Fruit fly (Drosophila melanogaster) whole organism, embryonic: ENCODE results near the gene Upf1.

Source experiments
- Abd-B ChIP-seq: fragments of 200-800 bp; sonication (Bioruptor generic); optimal IDR thresholded peaks from 2 replicates; lab custom pipeline; 2018; ENCODE audit warnings: missing biosample characterization, mild to moderate bottlenecking, missing genetic modification characterization, moderate library complexity
- Bdp1 ChIP-seq: fragments of 200-800 bp; sonication (Bioruptor generic); optimal IDR thresholded peaks from 3 replicates; lab custom pipeline; 2016; ENCODE audit warnings: missing biosample characterization, missing genetic modification characterization
- CG1024 ChIP-seq: fragments of 200-800 bp; sonication (Bioruptor generic); IDR thresholded peaks from 2 replicates; pipeline ENCODE4 v1.3.6; 2022; ENCODE audit warnings: missing biosample characterization, missing genetic modification characterization
- CG10366 ChIP-seq: fragments of 200-800 bp; sonication (Bioruptor generic); IDR thresholded peaks from 2 replicates; pipeline ENCODE4 v1.3.6; 2022; ENCODE audit warnings: missing biosample characterization, missing genetic modification characterization
- CG11085 ChIP-seq: fragments of 200-800 bp; sonication (Bioruptor generic); IDR thresholded peaks from 2 replicates; pipeline ENCODE4 v1.3.6; 2022; ENCODE audit warnings: missing biosample characterization, missing genetic modification characterization
- CG11560 ChIP-seq: fragments of 200-800 bp; sonication (Bioruptor generic); IDR thresholded peaks from 3 replicates; pipeline ENCODE4 v1.3.6; 2022; ENCODE audit warnings: missing biosample characterization, missing genetic modification characterization
- CG13123 ChIP-seq: fragments of 200-800 bp; sonication (Bioruptor generic); optimal IDR thresholded peaks from 2 replicates; lab custom pipeline; 2016; ENCODE audit warnings: missing biosample characterization, missing genetic modification characterization
- CG13624 ChIP-seq: fragments of 200-800 bp; sonication (Bioruptor generic); optimal IDR thresholded peaks from 2 replicates; lab custom pipeline; 2016; ENCODE audit warnings: missing biosample characterization, missing genetic modification characterization
- CG16863 ChIP-seq: fragments of 200-800 bp; sonication (Bioruptor generic); optimal IDR thresholded peaks from 3 replicates; lab custom pipeline; 2016; ENCODE audit warnings: missing biosample characterization, missing genetic modification characterization
- CG2199 ChIP-seq: fragments of 200-800 bp; sonication (Bioruptor generic); IDR thresholded peaks from 3 replicates; pipeline ENCODE4 v1.3.6; 2022; ENCODE audit warnings: missing biosample characterization, missing genetic modification characterization
- CG2889 ChIP-seq: fragments of 200-800 bp; sonication (Bioruptor generic); IDR thresholded peaks from 3 replicates; pipeline ENCODE4 v1.3.6; 2022; ENCODE audit warnings: missing biosample characterization, missing genetic modification characterization
- CG30431 ChIP-seq: fragments of 200-800 bp; sonication (Bioruptor generic); optimal IDR thresholded peaks from 2 replicates; lab custom pipeline; 2017; ENCODE audit warnings: missing biosample characterization, missing genetic modification characterization
- CG32767 ChIP-seq: fragments of 200-800 bp; sonication (Bioruptor generic); IDR thresholded peaks from 2 replicates; pipeline ENCODE4 v1.3.6; 2022; ENCODE audit warnings: missing biosample characterization, missing genetic modification characterization
- CG3281 ChIP-seq: fragments of 200-800 bp; sonication (Bioruptor generic); optimal IDR thresholded peaks from 3 replicates; lab custom pipeline; 2017; ENCODE audit warnings: missing biosample characterization, mild to moderate bottlenecking, missing genetic modification characterization
- CG33213 ChIP-seq: fragments of 200-800 bp; sonication (Bioruptor generic); optimal IDR thresholded peaks from 3 replicates; lab custom pipeline; 2016; ENCODE audit warnings: missing biosample characterization, missing genetic modification characterization
- CG3847 ChIP-seq: fragments of 200-800 bp; sonication (Bioruptor generic); IDR thresholded peaks from 2 replicates; pipeline ENCODE4 v1.3.6; 2022; ENCODE audit warnings: missing biosample characterization, missing genetic modification characterization
- CG4282 ChIP-seq: fragments of 200-800 bp; sonication (Bioruptor generic); optimal IDR thresholded peaks from 2 replicates; lab custom pipeline; 2016; ENCODE audit warnings: missing biosample characterization, missing genetic modification characterization
- CG6654 ChIP-seq: fragments of 200-800 bp; sonication (Bioruptor generic); optimal IDR thresholded peaks from 2 replicates; lab custom pipeline; 2017; ENCODE audit warnings: missing biosample characterization, mild to moderate bottlenecking, missing genetic modification characterization
- CG6813 ChIP-seq: fragments of 200-800 bp; sonication (Bioruptor generic); optimal IDR thresholded peaks from 2 replicates; lab custom pipeline; 2017; ENCODE audit warnings: missing biosample characterization, missing genetic modification characterization, mild to moderate bottlenecking, moderate library complexity, missing genetic modification reagents
- CG7271 ChIP-seq: fragments of 200-800 bp; sonication (Bioruptor generic); optimal IDR thresholded peaks from 2 replicates; lab custom pipeline; 2018; ENCODE audit warnings: missing biosample characterization, mild to moderate bottlenecking, missing genetic modification characterization, moderate library complexity
- CG8765 ChIP-seq: fragments of 200-800 bp; sonication (Bioruptor generic); IDR thresholded peaks from 2 replicates; pipeline ENCODE4 v1.3.6; 2022; ENCODE audit warnings: missing biosample characterization, missing genetic modification characterization
- CG9817 ChIP-seq: fragments of 200-800 bp; sonication (Bioruptor generic); optimal IDR thresholded peaks from 2 replicates; lab custom pipeline; 2018; ENCODE audit warnings: missing biosample characterization, mild to moderate bottlenecking, missing genetic modification characterization, moderate library complexity
- CG9932 ChIP-seq: fragments of 200-800 bp; sonication (Bioruptor generic); IDR thresholded peaks from 2 replicates; pipeline ENCODE4 v1.3.6; 2022; ENCODE audit warnings: missing biosample characterization, missing genetic modification characterization
- Dfd ChIP-seq, 2 experiments: fragments of >200 bp; optimal IDR thresholded peaks; 2 replicates each; lab custom pipeline; 2017; ENCODE audit warnings: missing biosample characterization in 2 of 2, missing genetic modification characterization in 2 of 2
- Fer3 ChIP-seq: fragments of 200-800 bp; sonication (Bioruptor generic); optimal IDR thresholded peaks from 2 replicates; lab custom pipeline; 2018; ENCODE audit warnings: missing biosample characterization, mild to moderate bottlenecking, missing genetic modification characterization, moderate library complexity
- Hand ChIP-seq: fragments of 200-800 bp; sonication (Bioruptor generic); optimal IDR thresholded peaks from 2 replicates; lab custom pipeline; 2017; ENCODE audit warnings: mild to moderate bottlenecking, missing biosample characterization, missing genetic modification reagents, missing genetic modification characterization
- HmgZ ChIP-seq: fragments of 200-800 bp; sonication (Bioruptor generic); optimal IDR thresholded peaks from 2 replicates; lab custom pipeline; 2018; ENCODE audit warnings: missing biosample characterization, mild to moderate bottlenecking, missing genetic modification characterization
- Hr78 ChIP-seq, 2 experiments: fragments of 200-800 bp in 1 of 2; fragments of >200 bp in 1 of 2; sonication (Bioruptor generic) in 1 of 2; optimal IDR thresholded peaks; 2 replicates each; lab custom pipeline; 2017 to 2019; ENCODE audit warnings: missing biosample characterization in 2 of 2, missing genetic modification characterization in 2 of 2, mild to moderate bottlenecking in 1 of 2, moderate library complexity in 1 of 2
- Jarid2 ChIP-seq: fragments of 200-800 bp; sonication (Bioruptor generic); optimal IDR thresholded peaks from 3 replicates; lab custom pipeline; 2017; ENCODE audit warnings: mild to moderate bottlenecking, missing biosample characterization, missing genetic modification reagents, missing genetic modification characterization
- Lhr ChIP-seq: fragments of 200-800 bp; sonication (Bioruptor generic); optimal IDR thresholded peaks from 3 replicates; lab custom pipeline; 2017; ENCODE audit warnings: mild to moderate bottlenecking, missing biosample characterization, missing genetic modification reagents, missing genetic modification characterization
- Myb ChIP-seq: fragments of 200-800 bp; sonication (Bioruptor generic); optimal IDR thresholded peaks from 2 replicates; lab custom pipeline; 2016; ENCODE audit warnings: missing biosample characterization, missing genetic modification characterization
- Oli ChIP-seq: fragments of 200-800 bp; sonication (Bioruptor generic); optimal IDR thresholded peaks from 2 replicates; lab custom pipeline; 2018; ENCODE audit warnings: missing biosample characterization, mild to moderate bottlenecking, missing genetic modification characterization, moderate library complexity
- PHDP ChIP-seq: fragments of 200-800 bp; sonication (Bioruptor generic); optimal IDR thresholded peaks from 3 replicates; lab custom pipeline; 2018; ENCODE audit warnings: missing biosample characterization, mild to moderate bottlenecking, missing genetic modification characterization, moderate library complexity
- Pdp1 ChIP-seq, 2 experiments: fragments of 200-800 bp; sonication (Bioruptor generic); optimal IDR thresholded peaks; 3 replicates each; lab custom pipeline; 2016; ENCODE audit warnings: missing biosample characterization in 2 of 2, missing genetic modification characterization in 2 of 2, mild to moderate bottlenecking in 1 of 2, moderate library complexity in 1 of 2
- Ssrp ChIP-seq: fragments of 200-800 bp; sonication (Bioruptor generic); optimal IDR thresholded peaks from 2 replicates; lab custom pipeline; 2018; ENCODE audit warnings: missing biosample characterization, mild to moderate bottlenecking, missing genetic modification characterization, moderate library complexity
- Taf1 ChIP-seq: fragments of 200-800 bp; sonication (Bioruptor generic); IDR thresholded peaks from 2 replicates; pipeline ENCODE4 v1.3.6; 2022; ENCODE audit warnings: missing biosample characterization, missing genetic modification characterization
- aop ChIP-seq: fragments of 200-800 bp; sonication (Bioruptor generic); IDR thresholded peaks from 2 replicates; pipeline ENCODE4 v1.3.6; 2022; ENCODE audit warnings: missing biosample characterization, missing genetic modification characterization
- bcd ChIP-seq: fragments of 200-800 bp; sonication (Bioruptor generic); optimal IDR thresholded peaks from 2 replicates; lab custom pipeline; 2017; ENCODE audit warnings: missing biosample characterization, mild to moderate bottlenecking, missing genetic modification characterization
- dan ChIP-seq: fragments of 200-800 bp; sonication (Bioruptor generic); IDR thresholded peaks from 2 replicates; pipeline ENCODE4 v1.3.6; 2022; ENCODE audit warnings: missing biosample characterization, missing genetic modification characterization
- dmrt11E ChIP-seq: fragments of 200-800 bp; sonication (Bioruptor generic); optimal IDR thresholded peaks from 3 replicates; lab custom pipeline; 2018; ENCODE audit warnings: missing biosample characterization, mild to moderate bottlenecking, missing genetic modification characterization, moderate library complexity
- ham ChIP-seq: fragments of 200-800 bp; sonication (Bioruptor generic); IDR thresholded peaks from 2 replicates; pipeline ENCODE4 v1.3.6; 2022; ENCODE audit warnings: missing biosample characterization, missing genetic modification characterization
- inv ChIP-seq: fragments of 200-800 bp; sonication (Bioruptor generic); IDR thresholded peaks from 2 replicates; pipeline ENCODE4 v1.3.6; 2022; ENCODE audit warnings: missing biosample characterization, missing genetic modification characterization; ENCODE audit not compliant: partially characterized antibody
- jigr1 ChIP-seq: fragments of 200-800 bp; sonication (Bioruptor generic); IDR thresholded peaks from 3 replicates; pipeline ENCODE4 v1.3.6; 2022; ENCODE audit warnings: missing biosample characterization, missing genetic modification characterization
- lbe ChIP-seq: fragments of 200-800 bp; sonication (Bioruptor generic); optimal IDR thresholded peaks from 2 replicates; lab custom pipeline; 2016; ENCODE audit warnings: missing biosample characterization, mild to moderate bottlenecking, missing genetic modification characterization
- onecut ChIP-seq: fragments of 200-800 bp; sonication (Bioruptor generic); IDR thresholded peaks from 2 replicates; pipeline ENCODE4 v1.3.6; 2022; ENCODE audit warnings: missing biosample characterization, missing genetic modification characterization
- pan ChIP-seq, 4 experiments: fragments of >200 bp in 3 of 4; fragments of 200-800 bp in 1 of 4; sonication (Bioruptor generic) in 1 of 4; optimal IDR thresholded peaks in 3 of 4; IDR thresholded peaks in 1 of 4; 2 replicates each; pipeline versions ENCODE4 v1.3.6 to Lab custom; 2017 to 2022; ENCODE audit warnings: missing biosample characterization in 2 of 4, missing genetic modification characterization in 2 of 4, mixed read lengths in 1 of 4
- sim ChIP-seq: fragments of 200-800 bp; sonication (Bioruptor generic); IDR thresholded peaks from 2 replicates; pipeline ENCODE4 v1.3.6; 2022; ENCODE audit warnings: missing biosample characterization, missing genetic modification characterization
- sna ChIP-seq: fragments of 200-800 bp; sonication (Bioruptor generic); IDR thresholded peaks from 2 replicates; pipeline ENCODE4 v1.3.6; 2022; ENCODE audit warnings: missing biosample characterization, missing genetic modification characterization; ENCODE audit not compliant: partially characterized antibody
- toy ChIP-seq: fragments of 200-800 bp; sonication (Bioruptor generic); IDR thresholded peaks from 2 replicates; pipeline ENCODE4 v1.3.6; 2022; ENCODE audit warnings: missing biosample characterization, missing genetic modification characterization
- wdn ChIP-seq: fragments of 200-800 bp; sonication (Bioruptor generic); IDR thresholded peaks from 2 replicates; pipeline ENCODE4 v1.3.6; 2022; ENCODE audit warnings: missing biosample characterization, missing genetic modification characterization
- z ChIP-seq: fragments of 200-800 bp; sonication (Bioruptor generic); IDR thresholded peaks from 3 replicates; pipeline ENCODE4 v1.3.6; 2022; ENCODE audit warnings: missing biosample characterization, missing genetic modification characterization

Upf1 gene

dm6 chrX:11885356-11885755, 19.8 kb downstream of the Upf1 start (continued):
- TF ChIP-seq CG1024 (GFP tag; lab: Robert Waterston, UW) (no peak), HmgZ (tag; lab: Kevin White, UChicago) (no peak), Myb (GFP tag; lab: Kevin White, UChicago) (no peak), CG3847 (peak; percentile 48), CG6654 (GFP tag; lab: Kevin White, UChicago) (no peak), Oli (peak; percentile 60), sim (GFP tag; lab: Robert Waterston, UW) (no peak), CG13123 (GFP tag; lab: Kevin White, UChicago) (no peak), Hr78 (GFP tag; optimal IDR thresholded peaks at IDR 0.05; lab: Kevin White, UChicago) (no peak), Abd-B (GFP tag; lab: Kevin White, UChicago) (peak; percentile 43), CG13624 (GFP tag; lab: Kevin White, UChicago) (no peak), ham (GFP tag; lab: Robert Waterston, UW) (no peak), Lhr (GFP tag; lab: Kevin White, UChicago) (no peak), Ssrp (peak; percentile 3), jigr1 (GFP tag; lab: Robert Waterston, UW) (no peak), CG30431 (GFP tag; lab: Kevin White, UChicago) (no peak), sna (GFP tag; lab: Robert Waterston, UW) (no peak), toy (GFP tag; lab: Robert Waterston, UW) (no peak), Taf1 (no peak), CG4282 (GFP tag; lab: Kevin White, UChicago) (peak; percentile 16), Dfd (GFP tag; optimal IDR thresholded peaks at IDR 0.05; lab: Kevin White, UChicago) (no peak), CG2889 (GFP tag; lab: Robert Waterston, UW) (no peak), aop (no peak), CG2199 (GFP tag; lab: Robert Waterston, UW) (peak; percentile 34; the same call in 1 of the 3 replicates), CG3281 (GFP tag; lab: Kevin White, UChicago) (peak; percentile 68), z (GFP tag; lab: Robert Waterston, UW) (no peak), CG11085 (GFP tag; lab: Robert Waterston, UW) (no peak), CG10366 (GFP tag; lab: Robert Waterston, UW) (peak; percentile 32; the same call in 1 of the 2 replicates), CG11560 (tag; lab: Robert Waterston, UW) (no peak; the same call in 2 of the 3 replicates), wdn (GFP tag; lab: Robert Waterston, UW) (no peak), dan (GFP tag; lab: Robert Waterston, UW) (no peak), CG9817 (tag; lab: Kevin White, UChicago) (peak; percentile 54), onecut (GFP tag; lab: Robert Waterston, UW) (no peak), Hand (GFP tag; lab: Kevin White, UChicago) (no peak), CG9932 (GFP tag; lab: Robert Waterston, UW) (peak; percentile 58), Fer3 (tag; lab: Kevin White, UChicago) (peak; percentile 43), CG16863 (GFP tag; lab: Kevin White, UChicago) (no peak), Pdp1 (GFP tag; optimal IDR thresholded peaks at IDR 0.05; lab: Kevin White, UChicago) (no peak), CG33213 (no peak), CG6813 (GFP tag; lab: Kevin White, UChicago) (peak; percentile 27), pan (optimal IDR thresholded peaks at IDR 0.05; lab: Kevin White, UChicago) (no peak), pan (GFP tag; optimal IDR thresholded peaks at IDR 0.05 in 1 of 2, IDR thresholded peaks at IDR 0.05 in 1 of 2) (no peak), CG7271 (tag; lab: Kevin White, UChicago) (no peak), PHDP (tag; lab: Kevin White, UChicago) (peak; percentile 64), lbe (GFP tag; lab: Kevin White, UChicago) (no peak), bcd (GFP tag; lab: Kevin White, UChicago) (peak; percentile 48), Bdp1 (no peak), CG32767 (GFP tag; lab: Robert Waterston, UW) (no peak), CG8765 (GFP tag; lab: Robert Waterston, UW) (no peak), dmrt11E (tag; lab: Kevin White, UChicago) (no peak), Jarid2 (GFP tag; lab: Kevin White, UChicago) (no peak), inv (GFP tag; lab: Robert Waterston, UW) (no peak)
